Worm (Caenorhabditis elegans) whole organism, L1 larva: ENCODE measurements around the gene let-767.
A peak's percentile ranks its signal among the peaks of the same experiment; 100 is the strongest.

Experiments used
- C04F5.9 ChIP-seq: sonication (generic microtip); optimal IDR thresholded peaks from 2 replicates; lab custom pipeline; 2016; ENCODE audit warnings: missing genetic modification characterization, missing compliant biosample characterization
- C34B4.2 ChIP-seq: sonication (generic microtip); optimal IDR thresholded peaks from 2 replicates; lab custom pipeline; 2017; ENCODE audit warnings: mild to moderate bottlenecking, missing genetic modification characterization, missing compliant biosample characterization
- aha-1 ChIP-seq: fragments of 150-350 bp; optimal IDR thresholded peaks from 2 replicates; lab custom pipeline; 2014; ENCODE audit warnings: missing biosample characterization, missing genetic modification characterization
- alr-1 ChIP-seq: fragments of 200-800 bp; sonication (Bioruptor generic); optimal IDR thresholded peaks from 2 replicates; lab custom pipeline; 2018; ENCODE audit warnings: borderline replicate concordance, mild to moderate bottlenecking, missing genetic modification characterization, missing compliant biosample characterization
- aly-2 ChIP-seq: fragments of 150-350 bp; optimal IDR thresholded peaks from 2 replicates; lab custom pipeline; 2014; ENCODE audit warnings: missing biosample characterization, missing genetic modification characterization
- ama-1 ChIP-seq: fragments of 150-350 bp; optimal IDR thresholded peaks from 2 replicates; lab custom pipeline; 2014
- blmp-1 ChIP-seq: fragments of 150-350 bp; optimal IDR thresholded peaks from 2 replicates; lab custom pipeline; 2014; ENCODE audit warnings: missing biosample characterization, missing genetic modification characterization
- ceh-63 ChIP-seq: fragments of 200-800 bp; sonication (Bioruptor generic); optimal IDR thresholded peaks from 2 replicates; lab custom pipeline; 2018; ENCODE audit warnings: mild to moderate bottlenecking, missing genetic modification characterization, missing compliant biosample characterization
- ceh-82 ChIP-seq, 3 experiments: fragments of 150-350 bp in 1 of 3; sonication (generic microtip) in 2 of 3; optimal IDR thresholded peaks; 2 replicates each; lab custom pipeline; 2014 to 2017; ENCODE audit warnings: missing biosample characterization in 3 of 3, missing genetic modification characterization in 3 of 3
- ceh-88 ChIP-seq: fragments of 200-800 bp; sonication (Bioruptor generic); IDR thresholded peaks from 2 replicates; pipeline ENCODE4 v1.3.6; 2022; ENCODE audit warnings: missing genetic modification characterization, missing compliant biosample characterization
- ceh-90 ChIP-seq: sonication (generic microtip); optimal IDR thresholded peaks from 2 replicates; lab custom pipeline; 2016; ENCODE audit warnings: missing genetic modification characterization, missing compliant biosample characterization
- ces-1 ChIP-seq: fragments of 150-350 bp; optimal IDR thresholded peaks from 2 replicates; lab custom pipeline; 2014; ENCODE audit warnings: missing biosample characterization, missing genetic modification reagents, missing genetic modification characterization
- dpl-1 ChIP-seq, 3 experiments: fragments of 150-350 bp in 2 of 3; sonication (generic microtip) in 1 of 3; optimal IDR thresholded peaks; 2 replicates each; lab custom pipeline; 2014 to 2017; ENCODE audit warnings: missing biosample characterization in 3 of 3, missing genetic modification characterization in 3 of 3, missing genetic modification reagents in 3 of 3
- dsc-1 ChIP-seq: sonication (generic microtip); optimal IDR thresholded peaks from 2 replicates; lab custom pipeline; 2016; ENCODE audit warnings: mild to moderate bottlenecking, missing genetic modification characterization, missing compliant biosample characterization
- efl-1 ChIP-seq, 4 experiments: fragments of 150-350 bp; optimal IDR thresholded peaks in 3 of 4; peaks in 1 of 4; 1 replicate in 1 of 4; 2 replicates in 3 of 4; lab custom pipeline; 2014; ENCODE audit warnings: missing biosample characterization in 2 of 4, missing genetic modification characterization in 2 of 4, missing genetic modification reagents in 2 of 4
- efl-3 ChIP-seq: fragments of 200-800 bp; sonication (Bioruptor generic); optimal IDR thresholded peaks from 2 replicates; lab custom pipeline; 2018; ENCODE audit warnings: mild to moderate bottlenecking, missing genetic modification characterization, missing compliant biosample characterization
- egl-13 ChIP-seq: sonication (generic microtip); optimal IDR thresholded peaks from 2 replicates; lab custom pipeline; 2016; ENCODE audit warnings: missing genotype, missing genetic modification reagents, missing genetic modification characterization, missing compliant biosample characterization
- egl-27 ChIP-seq, 2 experiments: fragments of 150-350 bp in 1 of 2; sonication (generic microtip); optimal IDR thresholded peaks; 3 replicates each; lab custom pipeline; 2017 to 2018; ENCODE audit warnings: missing biosample characterization in 2 of 2, missing genetic modification characterization in 2 of 2, missing genetic modification reagents in 2 of 2
- elt-2 ChIP-seq: sonication (generic microtip); optimal IDR thresholded peaks from 2 replicates; lab custom pipeline; 2016; ENCODE audit warnings: missing genetic modification characterization, mild to moderate bottlenecking, inconsistent platforms, missing compliant biosample characterization, missing genetic modification reagents
- ets-5 ChIP-seq: fragments of 200-800 bp; sonication (Bioruptor generic); IDR thresholded peaks from 2 replicates; pipeline ENCODE4 v1.3.6; 2022; ENCODE audit warnings: missing genetic modification characterization, missing compliant biosample characterization
- fkh-10 ChIP-seq: sonication (generic microtip); optimal IDR thresholded peaks from 2 replicates; lab custom pipeline; 2017; ENCODE audit warnings: missing biosample characterization, missing genetic modification reagents, missing genetic modification characterization
- fkh-8 ChIP-seq: sonication (generic microtip); optimal IDR thresholded peaks from 2 replicates; lab custom pipeline; 2016; ENCODE audit warnings: mild to moderate bottlenecking, missing genetic modification characterization, missing compliant biosample characterization
- fos-1 ChIP-seq: fragments of 150-350 bp; optimal IDR thresholded peaks from 2 replicates; lab custom pipeline; 2014; ENCODE audit warnings: missing biosample characterization, missing genetic modification characterization
- grh-1 ChIP-seq: fragments of 200-800 bp; sonication (Bioruptor generic); IDR thresholded peaks from 2 replicates; pipeline ENCODE4 v1.3.6; 2022; ENCODE audit warnings: missing genetic modification reagents, missing genetic modification characterization, missing compliant biosample characterization
- hlh-17 ChIP-seq: fragments of 200-800 bp; sonication (Bioruptor generic); optimal IDR thresholded peaks from 2 replicates; lab custom pipeline; 2018; ENCODE audit warnings: missing genetic modification characterization, mild to moderate bottlenecking, missing compliant biosample characterization, moderate library complexity, borderline replicate concordance
- hlh-4 ChIP-seq: sonication (generic microtip); optimal IDR thresholded peaks from 2 replicates; lab custom pipeline; 2016; ENCODE audit warnings: mild to moderate bottlenecking, missing genetic modification characterization, missing compliant biosample characterization
- hpl-2 ChIP-seq: fragments of 150-350 bp; optimal IDR thresholded peaks from 2 replicates; lab custom pipeline; 2014; ENCODE audit warnings: missing biosample characterization, missing genetic modification reagents, missing genetic modification characterization
- irx-1 ChIP-seq: sonication (generic microtip); optimal IDR thresholded peaks from 2 replicates; lab custom pipeline; 2016; ENCODE audit warnings: missing genetic modification characterization, missing compliant biosample characterization
- jun-1 ChIP-seq: fragments of 150-350 bp; optimal IDR thresholded peaks from 2 replicates; lab custom pipeline; 2014; ENCODE audit warnings: missing biosample characterization, missing genetic modification reagents, missing genetic modification characterization
- lin-13 ChIP-seq: fragments of 150-350 bp; optimal IDR thresholded peaks from 2 replicates; lab custom pipeline; 2014; ENCODE audit warnings: missing biosample characterization, missing genetic modification reagents, missing genetic modification characterization
- lin-15B ChIP-seq: fragments of 150-350 bp; sonication (generic microtip); optimal IDR thresholded peaks from 3 replicates; lab custom pipeline; 2014; ENCODE audit warnings: missing biosample characterization, missing genetic modification characterization
- lin-39 ChIP-seq: fragments of 150-350 bp; optimal IDR thresholded peaks from 2 replicates; lab custom pipeline; 2014; ENCODE audit warnings: missing biosample characterization, missing genetic modification reagents, missing genetic modification characterization
- lsy-2 ChIP-seq, 2 experiments: fragments of 150-350 bp; optimal IDR thresholded peaks; 2 replicates each; lab custom pipeline; 2014; ENCODE audit warnings: missing biosample characterization in 2 of 2, missing genetic modification characterization in 2 of 2
- mab-9 ChIP-seq: fragments of 200-800 bp; sonication (Bioruptor generic); IDR thresholded peaks from 2 replicates; pipeline ENCODE4 v1.3.6; 2022; ENCODE audit warnings: missing genetic modification reagents, missing genetic modification characterization, missing compliant biosample characterization
- mdl-1 ChIP-seq, 2 experiments: fragments of 150-350 bp; optimal IDR thresholded peaks; 2 replicates each; lab custom pipeline; 2014 to 2017; ENCODE audit warnings: missing biosample characterization in 2 of 2, missing genetic modification characterization in 2 of 2, inconsistent platforms in 1 of 2
- mef-2 ChIP-seq: fragments of 150-350 bp; optimal IDR thresholded peaks from 2 replicates; lab custom pipeline; 2014; ENCODE audit warnings: missing biosample characterization, missing genetic modification characterization
- mep-1 ChIP-seq: fragments of 150-350 bp; optimal IDR thresholded peaks from 2 replicates; lab custom pipeline; 2014; ENCODE audit warnings: missing biosample characterization, missing genetic modification characterization
- nhr-12 ChIP-seq: sonication (generic microtip); optimal IDR thresholded peaks from 2 replicates; lab custom pipeline; 2017; ENCODE audit warnings: missing biosample characterization, missing genetic modification characterization
- nhr-19 ChIP-seq: fragments of 200-800 bp; sonication (Bioruptor generic); conservative IDR thresholded peaks from 2 replicates; pipeline ENCODE4 v1.3.6; 2022; ENCODE audit warnings: missing genetic modification characterization, missing compliant biosample characterization
- nhr-20 ChIP-seq: sonication (generic microtip); optimal IDR thresholded peaks from 2 replicates; lab custom pipeline; 2016; ENCODE audit warnings: mild to moderate bottlenecking, missing genetic modification characterization, missing compliant biosample characterization
- nhr-47 ChIP-seq: sonication (generic microtip); optimal IDR thresholded peaks from 2 replicates; lab custom pipeline; 2016; ENCODE audit warnings: mild to moderate bottlenecking, missing genetic modification characterization, moderate library complexity, missing compliant biosample characterization
- nhr-71 ChIP-seq: sonication (generic microtip); optimal IDR thresholded peaks from 2 replicates; lab custom pipeline; 2016; ENCODE audit warnings: mild to moderate bottlenecking, missing genetic modification characterization, moderate library complexity, missing compliant biosample characterization
- nhr-84 ChIP-seq: sonication (generic microtip); optimal IDR thresholded peaks from 2 replicates; lab custom pipeline; 2017; ENCODE audit warnings: missing biosample characterization, missing genetic modification characterization
- pax-3 ChIP-seq: fragments of 200-800 bp; sonication (Bioruptor generic); optimal IDR thresholded peaks from 2 replicates; lab custom pipeline; 2018; ENCODE audit warnings: mild to moderate bottlenecking, missing genetic modification characterization, moderate library complexity, missing compliant biosample characterization
- snu-23 ChIP-seq: sonication (generic microtip); optimal IDR thresholded peaks from 2 replicates; lab custom pipeline; 2016; ENCODE audit warnings: missing genetic modification characterization, missing compliant biosample characterization
- sptf-1 ChIP-seq: fragments of 150-350 bp; optimal IDR thresholded peaks from 2 replicates; lab custom pipeline; 2014; ENCODE audit warnings: missing biosample characterization, missing genetic modification characterization
- swsn-7 ChIP-seq: sonication (generic microtip); optimal IDR thresholded peaks from 2 replicates; lab custom pipeline; 2016; ENCODE audit warnings: missing genetic modification characterization, missing compliant biosample characterization
- tlp-1 ChIP-seq: fragments of 150-350 bp; optimal IDR thresholded peaks from 2 replicates; lab custom pipeline; 2014; ENCODE audit warnings: missing biosample characterization, missing genetic modification characterization
- unc-130 ChIP-seq: fragments of 150-350 bp; optimal IDR thresholded peaks from 2 replicates; lab custom pipeline; 2017; ENCODE audit warnings: missing biosample characterization, missing genetic modification characterization, inconsistent platforms
- unc-62 ChIP-seq: fragments of 150-350 bp; optimal IDR thresholded peaks from 2 replicates; lab custom pipeline; 2014; ENCODE audit warnings: missing biosample characterization, missing genetic modification reagents, missing genetic modification characterization
- vab-15 ChIP-seq: sonication (generic microtip); optimal IDR thresholded peaks from 2 replicates; lab custom pipeline; 2017; ENCODE audit warnings: missing genotype, mild to moderate bottlenecking, missing genetic modification characterization, missing compliant biosample characterization
- ztf-11 ChIP-seq, 2 experiments: sonication (generic microtip); optimal IDR thresholded peaks; 2 replicates each; lab custom pipeline; 2016 to 2017; ENCODE audit warnings: missing genetic modification characterization in 2 of 2, missing biosample characterization in 1 of 2, missing compliant biosample characterization in 1 of 2

let-767 gene

DNA sequence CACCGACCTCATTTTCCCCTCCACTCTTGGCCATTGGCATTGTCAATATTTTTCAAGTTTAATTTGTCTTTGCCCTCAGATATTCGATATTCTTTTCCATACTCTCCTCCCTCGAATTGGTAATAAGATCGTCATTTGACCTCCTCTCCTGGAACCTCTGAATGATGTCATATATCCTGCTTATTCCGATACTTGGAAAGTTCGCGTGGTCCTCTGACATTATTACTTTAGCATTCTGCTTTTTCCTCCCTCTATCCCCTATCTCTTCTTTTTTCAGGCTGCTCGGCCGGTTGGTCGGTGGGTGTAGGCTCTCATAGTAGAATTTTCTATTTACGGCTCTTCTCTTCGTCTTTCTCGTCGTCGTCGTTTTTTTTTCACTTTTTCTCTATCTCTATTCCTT is 12.7 kb upstream of the let-767 start (continued):
- no peak for TF ChIP-seq snu-23 (GFP tag; lab: Kevin White, UChicago)
- TF ChIP-seq mep-1 (tag; lab: Kevin White, UChicago), result no peak
- TF ChIP-seq swsn-7 (tag; lab: Kevin White, UChicago), result peak; percentile 54
- no peak for TF ChIP-seq unc-130
- TF ChIP-seq efl-1 (optimal IDR thresholded peaks at IDR 0.05; lab: Kevin White, UChicago), result no peak
- TF ChIP-seq efl-1 (GFP tag; optimal IDR thresholded peaks at IDR 0.05 in 1 of 2; lab: Kevin White, UChicago), result no peak
- peak; percentile 5 for TF ChIP-seq dsc-1 (tag; lab: Kevin White, UChicago)
- no peak for TF ChIP-seq hlh-17 (GFP tag; lab: Kevin White, UChicago)
- no peak for TF ChIP-seq ceh-88 (GFP tag; lab: Robert Waterston, UW)
- no peak for TF ChIP-seq ceh-82 (tag; optimal IDR thresholded peaks at IDR 0.05; lab: Kevin White, UChicago)
- TF ChIP-seq nhr-71, result peak; percentile 81
- TF ChIP-seq efl-3 (GFP tag; lab: Kevin White, UChicago), result no peak
- no peak for TF ChIP-seq egl-27 (tag; optimal IDR thresholded peaks at IDR 0.05; lab: Kevin White, UChicago)
- peak; percentile 64 for TF ChIP-seq fkh-8 (tag; lab: Kevin White, UChicago)
- TF ChIP-seq alr-1 (tag; lab: Kevin White, UChicago), result no peak
- peak; percentile 71 for TF ChIP-seq nhr-47 (tag; lab: Kevin White, UChicago)
- TF ChIP-seq lin-13 (GFP tag; lab: Kevin White, UChicago), result no peak
- no peak for TF ChIP-seq aha-1 (tag; lab: Kevin White, UChicago)
- TF ChIP-seq nhr-12 (tag; lab: Kevin White, UChicago), result no peak
- TF ChIP-seq grh-1, result no peak
- no peak for TF ChIP-seq nhr-20
- no peak for TF ChIP-seq pax-3 (tag; lab: Kevin White, UChicago)
- TF ChIP-seq nhr-19, result peak; percentile 18; the same call in 1 of the 2 replicates
- no peak for TF ChIP-seq tlp-1 (tag; lab: Kevin White, UChicago)
- TF ChIP-seq hlh-4 (tag; lab: Kevin White, UChicago), result no peak
- TF ChIP-seq mab-9 (GFP tag; lab: Robert Waterston, UW), result no peak
- TF ChIP-seq vab-15 (tag; lab: Kevin White, UChicago), result no peak
- TF ChIP-seq lsy-2 (tag; optimal IDR thresholded peaks at IDR 0.05; lab: Kevin White, UChicago), result peak; percentile 10 to 24
- TF ChIP-seq egl-13 (tag; lab: Kevin White, UChicago), result peak; percentile 83
- TF ChIP-seq lin-39 (tag; lab: Kevin White, UChicago), result no peak
- no peak for TF ChIP-seq ztf-11 (tag; optimal IDR thresholded peaks at IDR 0.05; lab: Kevin White, UChicago)
- no peak for TF ChIP-seq irx-1 (tag; lab: Kevin White, UChicago)
- no peak for TF ChIP-seq C04F5.9
- TF ChIP-seq aly-2 (tag; lab: Kevin White, UChicago), result no peak
- TF ChIP-seq lin-15B (tag; lab: Kevin White, UChicago), result no peak
- peak; percentile 88 for TF ChIP-seq fkh-10 (GFP tag; lab: Kevin White, UChicago)
- no peak for TF ChIP-seq hpl-2 (GFP tag; lab: Kevin White, UChicago)
- TF ChIP-seq ets-5 (GFP tag; lab: Robert Waterston, UW), result no peak
- no peak for TF ChIP-seq mdl-1 (tag; optimal IDR thresholded peaks at IDR 0.05; lab: Kevin White, UChicago)
- TF ChIP-seq ceh-63 (GFP tag; lab: Kevin White, UChicago), result no peak
- no peak for TF ChIP-seq elt-2 (tag; lab: Kevin White, UChicago)
- no peak for TF ChIP-seq mef-2 (tag; lab: Kevin White, UChicago)
- no peak for TF ChIP-seq ceh-90 (tag; lab: Kevin White, UChicago)
- TF ChIP-seq nhr-84 (tag; lab: Kevin White, UChicago), result no peak
- no peak for TF ChIP-seq fos-1
- TF ChIP-seq ama-1, result peak; percentile 27
- no peak for TF ChIP-seq C34B4.2
- no peak for TF ChIP-seq jun-1
- TF ChIP-seq ces-1 (GFP tag; lab: Kevin White, UChicago), result peak; percentile 21
- no peak for TF ChIP-seq blmp-1 (tag; lab: Kevin White, UChicago)
- no peak for TF ChIP-seq dpl-1 (GFP tag; optimal IDR thresholded peaks at IDR 0.05; lab: Kevin White, UChicago)
- no peak for TF ChIP-seq unc-62 (GFP tag; lab: Kevin White, UChicago)
- no peak for TF ChIP-seq sptf-1 (tag; lab: Kevin White, UChicago)
